Fruit fly (Drosophila melanogaster) whole organism, adult: ENCODE measurements around the gene RasGAP1.

Experiments
- CG11617 ChIP-seq: fragments of 200-800 bp; sonication (Bioruptor generic); optimal IDR thresholded peaks from 2 replicates; lab custom pipeline; 2017; ENCODE audit warnings: mild to moderate bottlenecking, missing biosample characterization, missing genetic modification reagents, missing genetic modification characterization
- CG14711 ChIP-seq: fragments of 200-800 bp; sonication (Bioruptor generic); optimal IDR thresholded peaks from 2 replicates; lab custom pipeline; 2018; ENCODE audit warnings: missing biosample characterization, mild to moderate bottlenecking, missing genetic modification characterization, moderate library complexity
- CG1620 ChIP-seq: fragments of 200-800 bp; sonication (Bioruptor generic); optimal IDR thresholded peaks from 2 replicates; lab custom pipeline; 2016; ENCODE audit warnings: missing biosample characterization, missing genetic modification characterization
- CG5204 ChIP-seq: fragments of 200-800 bp; sonication (Bioruptor generic); optimal IDR thresholded peaks from 2 replicates; lab custom pipeline; 2016; ENCODE audit warnings: missing biosample characterization, missing genetic modification characterization
- CG7101 ChIP-seq: fragments of 200-800 bp; sonication (Bioruptor generic); optimal IDR thresholded peaks from 2 replicates; lab custom pipeline; 2018; ENCODE audit warnings: missing biosample characterization, mild to moderate bottlenecking, missing genetic modification characterization, moderate library complexity
- Clk ChIP-seq: fragments of 200-800 bp; sonication (Bioruptor generic); optimal IDR thresholded peaks from 2 replicates; lab custom pipeline; 2017; ENCODE audit warnings: missing biosample characterization, missing genetic modification characterization
- Mnt ChIP-seq: fragments of 200-800 bp; sonication (Bioruptor generic); optimal IDR thresholded peaks from 2 replicates; lab custom pipeline; 2016; ENCODE audit warnings: missing biosample characterization, mild to moderate bottlenecking, missing genetic modification characterization
- cic ChIP-seq: fragments of 200-800 bp; sonication (Bioruptor generic); optimal IDR thresholded peaks from 2 replicates; lab custom pipeline; 2017; ENCODE audit warnings: missing biosample characterization, mild to moderate bottlenecking, missing genetic modification characterization, moderate library complexity
- cnc ChIP-seq, 2 experiments: fragments of >200 bp; optimal IDR thresholded peaks; 2 replicates each; lab custom pipeline; 2017
- kay ChIP-seq: fragments of 200-800 bp; sonication (Bioruptor generic); peaks from one replicate; lab custom pipeline; 2016; ENCODE audit warnings: missing biosample characterization, missing genetic modification characterization, borderline replicate concordance
- ovo ChIP-seq: fragments of 200-800 bp; sonication (Bioruptor generic); optimal IDR thresholded peaks from 2 replicates; lab custom pipeline; 2016; ENCODE audit warnings: missing biosample characterization, missing genetic modification characterization
- pad ChIP-seq: fragments of 200-800 bp; sonication (Bioruptor generic); optimal IDR thresholded peaks from 3 replicates; lab custom pipeline; 2017; ENCODE audit warnings: missing biosample characterization, missing genetic modification characterization, mild to moderate bottlenecking, moderate library complexity, missing genetic modification reagents
- tj ChIP-seq: fragments of 200-800 bp; sonication (Bioruptor generic); optimal IDR thresholded peaks from 3 replicates; lab custom pipeline; 2017; ENCODE audit warnings: missing biosample characterization, mild to moderate bottlenecking, missing genetic modification characterization, moderate library complexity
- toe ChIP-seq: fragments of 200-800 bp; sonication (Bioruptor generic); optimal IDR thresholded peaks from 2 replicates; lab custom pipeline; 2016; ENCODE audit warnings: missing biosample characterization, missing genetic modification characterization

- peak; percentile 84 for TF ChIP-seq cic (GFP tag; lab: Kevin White, UChicago)
- TF ChIP-seq CG5204 (GFP tag; lab: Kevin White, UChicago) = no peak
- TF ChIP-seq Clk (GFP tag; lab: Kevin White, UChicago) = no peak
- TF ChIP-seq CG11617 (GFP tag; lab: Kevin White, UChicago) = no peak
- TF ChIP-seq tj (GFP tag; lab: Kevin White, UChicago) = no peak
- TF ChIP-seq ovo (GFP tag; lab: Kevin White, UChicago) = no peak
- TF ChIP-seq kay (GFP tag; lab: Kevin White, UChicago) = no peak
- TF ChIP-seq CG1620 (GFP tag; lab: Kevin White, UChicago) = no peak
- no peak for TF ChIP-seq Mnt
- TF ChIP-seq toe = no peak
- TF ChIP-seq CG7101 (tag; lab: Kevin White, UChicago) = no peak
- no peak for TF ChIP-seq pad (GFP tag; lab: Kevin White, UChicago)
- no peak for TF ChIP-seq cnc (optimal IDR thresholded peaks at IDR 0.05; lab: Kevin White, UChicago)
- no peak for TF ChIP-seq CG14711 (tag; lab: Kevin White, UChicago)
Measured at dm6 chr3L:9845980-9846538, 9.0 kb downstream of the RasGAP1 start.
